Fruit fly (Drosophila melanogaster) whole organism: ENCODE data around the gene CG11263.

Source experiments
- Dll ChIP-seq: fragments of >200 bp; optimal IDR thresholded peaks from 2 replicates; lab custom pipeline; 2017
- pan ChIP-seq: fragments of >200 bp; optimal IDR thresholded peaks from 2 replicates; lab custom pipeline; 2017

dm6 chr3L:13007946-13008462 is 1.4 kb downstream of the CG11263 start:
- TF ChIP-seq pan (lab: Kevin White, UChicago) (no peak), Dll (lab: Kevin White, UChicago) (no peak)
